Worm (Caenorhabditis elegans) whole organism, L2 larva: Measurements from ENCODE around the gene lurp-2.

Experiments
- C34F6.9 ChIP-seq: fragments of 150-350 bp; optimal IDR thresholded peaks from 2 replicates; lab custom pipeline; 2014; ENCODE audit warnings: missing biosample characterization, missing genetic modification characterization
- R02D3.7 ChIP-seq: fragments of 150-350 bp; optimal IDR thresholded peaks from 2 replicates; lab custom pipeline; 2014; ENCODE audit warnings: missing biosample characterization, missing genetic modification characterization
- Y55F3AM.14 ChIP-seq: fragments of 200-800 bp; sonication (Bioruptor generic); optimal IDR thresholded peaks from 2 replicates; lab custom pipeline; 2018; ENCODE audit warnings: mild to moderate bottlenecking, missing genetic modification characterization, missing compliant biosample characterization
- ZK546.5 ChIP-seq: sonication (generic microtip); optimal IDR thresholded peaks from 2 replicates; lab custom pipeline; 2017; ENCODE audit warnings: missing biosample characterization, missing genetic modification characterization
- alr-1 ChIP-seq: fragments of 150-350 bp; optimal IDR thresholded peaks from 2 replicates; lab custom pipeline; 2014; ENCODE audit warnings: missing biosample characterization, missing genetic modification characterization
- aly-2 ChIP-seq: fragments of 150-350 bp; optimal IDR thresholded peaks from 2 replicates; lab custom pipeline; 2014; ENCODE audit warnings: missing biosample characterization, missing genetic modification characterization
- ama-1 ChIP-seq: fragments of 150-350 bp; optimal IDR thresholded peaks from 2 replicates; lab custom pipeline; 2018; ENCODE audit warnings: inconsistent platforms
- blmp-1 ChIP-seq: sonication (generic microtip); optimal IDR thresholded peaks from 2 replicates; lab custom pipeline; 2017; ENCODE audit warnings: missing genetic modification characterization, mild to moderate bottlenecking, missing compliant biosample characterization, antibody characterized with exemption, moderate library complexity; ENCODE audit not compliant: insufficient read depth
- ceh-16 ChIP-seq: fragments of 150-350 bp; optimal IDR thresholded peaks from 2 replicates; lab custom pipeline; 2014; ENCODE audit warnings: missing biosample characterization, missing genetic modification characterization
- ceh-82 ChIP-seq: fragments of 150-350 bp; optimal IDR thresholded peaks from 2 replicates; lab custom pipeline; 2014; ENCODE audit warnings: missing biosample characterization, missing genetic modification characterization
- crh-2 ChIP-seq: sonication (generic microtip); optimal IDR thresholded peaks from 2 replicates; lab custom pipeline; 2017; ENCODE audit warnings: missing biosample characterization, missing genetic modification characterization
- dmd-4 ChIP-seq: sonication (generic microtip); optimal IDR thresholded peaks from 2 replicates; lab custom pipeline; 2017; ENCODE audit warnings: missing biosample characterization, missing genetic modification characterization
- egl-27 ChIP-seq: sonication (generic microtip); optimal IDR thresholded peaks from 3 replicates; lab custom pipeline; 2017; ENCODE audit warnings: missing biosample characterization, missing genetic modification reagents, missing genetic modification characterization
- elt-1 ChIP-seq: fragments of 150-350 bp; optimal IDR thresholded peaks from 2 replicates; lab custom pipeline; 2014; ENCODE audit warnings: missing biosample characterization, missing genetic modification characterization
- fos-1 ChIP-seq: fragments of 150-350 bp; optimal IDR thresholded peaks from 2 replicates; lab custom pipeline; 2014; ENCODE audit warnings: missing biosample characterization, missing genetic modification characterization
- gmeb-1 ChIP-seq: fragments of 150-350 bp; optimal IDR thresholded peaks from 2 replicates; lab custom pipeline; 2014; ENCODE audit warnings: missing biosample characterization, missing genetic modification characterization
- lin-13 ChIP-seq: fragments of 150-350 bp; optimal IDR thresholded peaks from 2 replicates; lab custom pipeline; 2014; ENCODE audit warnings: missing biosample characterization, missing genetic modification reagents, missing genetic modification characterization
- lin-39 ChIP-seq: fragments of 150-350 bp; optimal IDR thresholded peaks from 2 replicates; lab custom pipeline; 2014; ENCODE audit warnings: missing biosample characterization, missing genetic modification reagents, missing genetic modification characterization
- lsy-2 ChIP-seq, 2 experiments: fragments of 150-350 bp in 1 of 2; sonication (generic microtip) in 1 of 2; optimal IDR thresholded peaks; 2 replicates each; lab custom pipeline; 2014 to 2017; ENCODE audit warnings: missing biosample characterization in 2 of 2, missing genetic modification characterization in 2 of 2
- mbf-1 ChIP-seq: sonication (generic microtip); optimal IDR thresholded peaks from 2 replicates; lab custom pipeline; 2017; ENCODE audit warnings: missing biosample characterization, missing genetic modification characterization
- mdl-1 ChIP-seq, 2 experiments: fragments of 150-350 bp in 1 of 2; sonication (generic microtip) in 1 of 2; optimal IDR thresholded peaks; 2 replicates each; lab custom pipeline; 2017; ENCODE audit warnings: missing biosample characterization in 2 of 2, missing genetic modification characterization in 2 of 2
- nhr-10 ChIP-seq: sonication (generic microtip); optimal IDR thresholded peaks from 2 replicates; lab custom pipeline; 2017; ENCODE audit warnings: missing biosample characterization, missing genetic modification characterization
- nhr-11 ChIP-seq: fragments of 150-350 bp; optimal IDR thresholded peaks from 2 replicates; lab custom pipeline; 2014; ENCODE audit warnings: missing biosample characterization, missing genetic modification characterization
- nhr-12 ChIP-seq: fragments of 150-350 bp; optimal IDR thresholded peaks from 2 replicates; lab custom pipeline; 2014; ENCODE audit warnings: missing biosample characterization, missing genetic modification characterization
- nhr-129 ChIP-seq: fragments of 150-350 bp; optimal IDR thresholded peaks from 2 replicates; lab custom pipeline; 2014; ENCODE audit warnings: missing biosample characterization, missing genetic modification characterization
- nhr-21 ChIP-seq: fragments of 150-350 bp; optimal IDR thresholded peaks from 2 replicates; lab custom pipeline; 2014; ENCODE audit warnings: missing biosample characterization, missing genetic modification characterization
- nhr-23 ChIP-seq: fragments of 150-350 bp; optimal IDR thresholded peaks from 2 replicates; lab custom pipeline; 2014; ENCODE audit warnings: missing biosample characterization, missing genetic modification reagents, missing genetic modification characterization
- nhr-237 ChIP-seq: fragments of 150-350 bp; optimal IDR thresholded peaks from 2 replicates; lab custom pipeline; 2014; ENCODE audit warnings: missing biosample characterization, missing genetic modification characterization
- nhr-25 ChIP-seq: fragments of 150-350 bp; sonication (generic microtip); optimal IDR thresholded peaks from 3 replicates; lab custom pipeline; 2014; ENCODE audit warnings: missing biosample characterization, missing genetic modification characterization
- nhr-77 ChIP-seq: fragments of 150-350 bp; optimal IDR thresholded peaks from 2 replicates; lab custom pipeline; 2014; ENCODE audit warnings: missing biosample characterization, missing genetic modification characterization
- peb-1 ChIP-seq: fragments of 150-350 bp; optimal IDR thresholded peaks from 2 replicates; lab custom pipeline; 2014; ENCODE audit warnings: missing biosample characterization, missing genetic modification characterization
- sem-4 ChIP-seq: fragments of 150-350 bp; optimal IDR thresholded peaks from 2 replicates; lab custom pipeline; 2014; ENCODE audit warnings: missing biosample characterization, missing genetic modification reagents, missing genetic modification characterization
- skn-1 ChIP-seq: sonication (generic microtip); optimal IDR thresholded peaks from 2 replicates; lab custom pipeline; 2017; ENCODE audit warnings: missing biosample characterization, missing genetic modification characterization
- sma-3 ChIP-seq: sonication (generic microtip); optimal IDR thresholded peaks from 2 replicates; lab custom pipeline; 2016; ENCODE audit warnings: missing genetic modification reagents, missing genetic modification characterization, missing compliant biosample characterization
- sma-9 ChIP-seq, 2 experiments: fragments of 150-350 bp in 1 of 2; sonication (generic microtip) in 1 of 2; optimal IDR thresholded peaks; 2 replicates each; lab custom pipeline; 2014 to 2016; ENCODE audit warnings: missing genetic modification characterization in 2 of 2, mild to moderate bottlenecking in 1 of 2, missing biosample characterization in 1 of 2, missing compliant biosample characterization in 1 of 2, missing genetic modification reagents in 1 of 2, moderate library complexity in 1 of 2
- snpc-4 ChIP-seq: fragments of 150-350 bp; optimal IDR thresholded peaks from 2 replicates; lab custom pipeline; 2014; ENCODE audit warnings: missing biosample characterization, missing genetic modification characterization
- unc-39 ChIP-seq: fragments of 150-350 bp; optimal IDR thresholded peaks from 2 replicates; lab custom pipeline; 2014; ENCODE audit warnings: missing biosample characterization, missing genetic modification characterization
- unc-55 ChIP-seq: fragments of 150-350 bp; sonication (generic microtip); optimal IDR thresholded peaks from 3 replicates; lab custom pipeline; 2014; ENCODE audit warnings: missing biosample characterization, missing genetic modification reagents, missing genetic modification characterization
- zag-1 ChIP-seq: fragments of 150-350 bp; optimal IDR thresholded peaks from 2 replicates; lab custom pipeline; 2014; ENCODE audit warnings: missing biosample characterization, missing genetic modification characterization
- ztf-1 ChIP-seq: fragments of 200-800 bp; sonication (Bioruptor generic); conservative IDR thresholded peaks from 2 replicates; pipeline ENCODE4 v1.3.6; 2022; ENCODE audit warnings: missing genetic modification characterization, missing compliant biosample characterization
- ztf-11 ChIP-seq: sonication (generic microtip); optimal IDR thresholded peaks from 2 replicates; lab custom pipeline; 2017; ENCODE audit warnings: missing biosample characterization, missing genetic modification characterization
- ztf-4 ChIP-seq: fragments of 150-350 bp; optimal IDR thresholded peaks from 2 replicates; lab custom pipeline; 2014; ENCODE audit warnings: missing biosample characterization, missing genetic modification characterization

Gene lurp-2

DNA sequence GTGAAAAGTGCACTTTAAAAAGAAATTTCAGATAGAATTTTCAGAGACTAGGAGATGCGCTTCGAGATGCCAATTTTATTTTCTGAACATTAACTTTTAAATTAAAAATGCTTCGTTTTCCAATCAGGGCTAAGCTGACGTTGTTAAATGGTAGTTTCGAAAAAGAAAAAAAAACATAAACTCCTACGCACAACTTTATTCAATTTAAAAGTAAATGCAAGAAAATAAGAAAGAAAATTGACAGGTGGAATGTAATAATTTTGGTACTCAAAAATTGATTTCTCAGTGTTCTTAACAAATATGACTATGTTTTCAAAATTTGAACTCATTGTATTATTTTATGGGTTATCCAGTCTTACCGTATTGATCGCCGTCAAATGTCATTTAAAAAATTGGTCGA, at the start of gene lurp-2:
lurp-2 (plus strand) TSS at position 301 of the 400 bp plus-strand sequence.
- TF ChIP-seq lin-13 (GFP tag; lab: Kevin White, UChicago) (no peak), unc-39 (no peak), nhr-77 (tag; lab: Kevin White, UChicago) (no peak), ZK546.5 (tag; lab: Kevin White, UChicago) (no peak)

DNA sequence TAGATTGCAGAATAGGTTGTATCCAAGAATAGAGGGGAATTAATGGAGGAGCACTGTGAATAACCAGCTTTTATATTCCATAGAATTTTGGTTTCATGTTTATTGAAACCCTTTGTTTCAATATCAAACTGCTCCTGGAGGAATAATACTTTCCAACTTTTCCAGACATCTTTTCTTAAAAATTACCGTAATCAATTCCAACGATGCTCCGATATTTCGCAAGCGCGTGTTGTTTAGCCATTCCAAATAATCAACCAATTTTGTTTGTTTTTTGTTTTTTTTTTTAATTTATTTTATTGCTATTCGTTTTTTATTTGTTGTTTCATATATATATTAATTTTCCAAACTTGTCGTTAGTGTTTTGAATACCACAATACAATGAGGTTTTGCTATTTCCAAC, 47.4 kb upstream of the lurp-2 start, which contains the start of gene cutl-1:
cutl-1 (minus strand) TSS at position 83 of the 400 bp plus-strand sequence.
- no peak for TF ChIP-seq elt-1 (tag; lab: Kevin White, UChicago)
- TF ChIP-seq peb-1 (tag; lab: Kevin White, UChicago), result no peak
- no peak for TF ChIP-seq zag-1
- no peak for TF ChIP-seq mbf-1
- no peak for TF ChIP-seq aly-2 (tag; lab: Kevin White, UChicago)
- peak in 1 of 2 experiments; percentile 32 for TF ChIP-seq lsy-2 (tag; optimal IDR thresholded peaks at IDR 0.05; lab: Kevin White, UChicago)
- no peak for TF ChIP-seq nhr-237 (tag; lab: Kevin White, UChicago)

DNA sequence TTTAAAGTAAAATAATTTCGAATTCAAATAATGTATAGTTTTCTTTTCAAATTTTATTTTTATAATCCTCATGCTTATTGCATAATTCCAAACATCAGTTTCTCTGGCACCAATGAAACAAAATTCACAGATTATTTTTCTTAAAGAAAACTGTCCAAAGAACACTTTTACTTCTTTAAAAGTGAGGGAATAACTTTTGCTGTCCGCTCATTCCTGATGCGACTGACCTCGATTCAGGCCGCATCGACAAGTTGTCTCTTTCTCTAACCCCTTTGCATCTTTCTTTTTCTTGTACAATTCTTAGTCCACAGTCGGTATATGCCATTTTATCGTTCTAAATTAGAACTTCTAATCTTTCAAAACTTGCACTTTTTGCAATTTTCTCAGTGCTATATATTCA, 46.9 kb upstream of the lurp-2 start, which contains the start of gene F53F1.2:
F53F1.2 (plus strand) TSS at position 306 of the 400 bp plus-strand sequence.
- TF ChIP-seq nhr-237 (tag; lab: Kevin White, UChicago), result no peak
- no peak for TF ChIP-seq nhr-11
- TF ChIP-seq blmp-1 (tag; lab: Kevin White, UChicago), result peak; percentile 80
- no peak for TF ChIP-seq skn-1 (tag; lab: Kevin White, UChicago)

DNA sequence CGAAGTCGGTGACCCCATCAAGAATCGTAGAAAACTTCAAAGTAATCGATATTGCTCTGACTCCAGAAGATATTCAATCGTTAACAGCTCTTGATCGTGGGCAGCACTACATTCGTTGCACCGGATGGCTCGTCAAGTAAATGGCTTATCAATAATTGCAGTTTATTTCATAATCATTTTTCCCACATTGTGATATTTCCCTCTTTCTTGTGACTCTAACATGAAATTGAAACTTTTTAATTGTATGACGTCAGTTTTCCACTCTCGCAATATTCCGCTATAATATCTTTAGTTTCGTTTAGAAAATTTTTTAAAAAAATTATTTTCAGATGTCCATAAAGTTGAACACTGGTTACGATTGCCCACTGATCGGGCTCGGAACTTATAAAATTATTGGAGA, 45.5 kb upstream of the lurp-2 start, which contains the start of gene F53F1.3:
F53F1.3 (plus strand) TSS at position 330 of the 400 bp plus-strand sequence.
- TF ChIP-seq ceh-16 (tag; lab: Kevin White, UChicago) (no peak), nhr-10 (no peak), nhr-21 (tag; lab: Kevin White, UChicago) (no peak), fos-1 (peak; percentile 67)

DNA sequence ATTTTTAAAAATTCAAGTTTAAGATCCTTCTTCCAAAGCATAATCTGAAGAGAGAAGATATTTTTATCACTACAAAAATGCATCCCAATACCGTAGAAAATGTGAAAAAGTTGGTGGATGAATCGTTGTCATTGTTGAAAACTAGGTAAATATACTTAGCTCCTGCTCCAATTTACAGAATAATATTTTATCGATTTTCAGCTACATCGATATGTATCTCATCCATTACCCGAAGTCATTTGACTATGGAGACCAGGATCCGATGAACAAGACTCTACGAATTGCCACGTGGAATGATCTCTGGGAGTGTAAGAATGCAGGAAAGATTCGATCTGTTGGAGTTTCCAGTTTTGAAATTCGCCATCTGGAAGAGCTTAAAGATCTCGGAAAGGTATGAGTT, 45.0 kb upstream of the lurp-2 start:
- TF ChIP-seq lin-13 (GFP tag; lab: Kevin White, UChicago), result no peak
- TF ChIP-seq lsy-2 (tag; optimal IDR thresholded peaks at IDR 0.05; lab: Kevin White, UChicago), result no peak
- no peak for TF ChIP-seq egl-27 (tag; lab: Kevin White, UChicago)
- no peak for TF ChIP-seq ztf-11 (tag; lab: Kevin White, UChicago)
- TF ChIP-seq sem-4 (tag; lab: Kevin White, UChicago), result no peak
- no peak for TF ChIP-seq unc-55 (GFP tag; lab: Kevin White, UChicago)
- TF ChIP-seq ama-1 (lab: Kevin White, UChicago), result no peak
- TF ChIP-seq Y55F3AM.14 (GFP tag; lab: Kevin White, UChicago), result no peak
- TF ChIP-seq gmeb-1 (tag; lab: Kevin White, UChicago), result no peak
- TF ChIP-seq fos-1, result no peak
- TF ChIP-seq dmd-4 (tag; lab: Kevin White, UChicago), result no peak
- no peak for TF ChIP-seq R02D3.7 (tag; lab: Kevin White, UChicago)
- no peak for TF ChIP-seq snpc-4 (tag; lab: Kevin White, UChicago)
- no peak for TF ChIP-seq lin-39 (tag; lab: Kevin White, UChicago)
- TF ChIP-seq ztf-1 (GFP tag; lab: Robert Waterston, UW), result no peak
- TF ChIP-seq nhr-129, result no peak
- TF ChIP-seq, all 48 proteins: peak for 0

DNA sequence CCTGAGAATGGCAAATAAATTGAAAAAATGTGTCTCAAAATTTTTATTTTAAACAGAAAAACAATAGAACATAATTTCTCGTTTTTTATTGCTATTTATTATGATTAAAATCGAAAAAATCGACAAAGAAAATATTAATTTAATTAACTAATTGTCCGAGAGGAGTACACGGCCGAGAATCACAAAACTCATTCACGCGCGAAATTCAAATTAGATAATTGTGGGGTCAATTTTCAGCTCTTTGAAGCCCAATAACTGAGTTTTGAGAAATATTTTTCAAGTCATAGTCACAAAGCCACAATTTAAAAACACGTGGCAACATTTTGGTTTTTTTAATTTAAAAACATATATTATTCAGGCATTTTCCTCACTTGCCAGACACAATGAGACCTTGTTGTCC, 44.3 kb upstream of the lurp-2 start:
- TF ChIP-seq sma-9 (GFP tag; optimal IDR thresholded peaks at IDR 0.05; lab: Kevin White, UChicago), result peak; percentile 34
- no peak for TF ChIP-seq sma-9 (tag; optimal IDR thresholded peaks at IDR 0.05; lab: Kevin White, UChicago)
- no peak for TF ChIP-seq ztf-11 (tag; lab: Kevin White, UChicago)
- peak; percentile 82 for TF ChIP-seq gmeb-1 (tag; lab: Kevin White, UChicago)
- TF ChIP-seq aly-2 (tag; lab: Kevin White, UChicago), result no peak
- TF ChIP-seq unc-39, result no peak
- TF ChIP-seq snpc-4 (tag; lab: Kevin White, UChicago), result no peak
- TF ChIP-seq sma-3 (GFP tag; lab: Kevin White, UChicago), result peak; percentile 36
- TF ChIP-seq ceh-16 (tag; lab: Kevin White, UChicago), result no peak
- peak in 1 of 2 experiments; percentile 50 for TF ChIP-seq lsy-2 (tag; optimal IDR thresholded peaks at IDR 0.05; lab: Kevin White, UChicago)
- TF ChIP-seq ama-1 (lab: Kevin White, UChicago), result no peak
- no peak for TF ChIP-seq nhr-23 (tag; lab: Kevin White, UChicago)
- TF ChIP-seq lin-39 (tag; lab: Kevin White, UChicago), result no peak
- TF ChIP-seq alr-1 (tag; lab: Kevin White, UChicago), result no peak
- no peak for TF ChIP-seq ztf-4 (tag; lab: Kevin White, UChicago)
- no peak for TF ChIP-seq nhr-12 (tag; lab: Kevin White, UChicago)
- peak; percentile 9 for TF ChIP-seq C34F6.9
- TF ChIP-seq lin-13 (GFP tag; lab: Kevin White, UChicago), result no peak
- TF ChIP-seq mdl-1 (tag; optimal IDR thresholded peaks at IDR 0.05; lab: Kevin White, UChicago), result no peak
- TF ChIP-seq peb-1 (tag; lab: Kevin White, UChicago), result no peak
- TF ChIP-seq ZK546.5 (tag; lab: Kevin White, UChicago), result no peak
- no peak for TF ChIP-seq Y55F3AM.14 (GFP tag; lab: Kevin White, UChicago)
- no peak for TF ChIP-seq nhr-237 (tag; lab: Kevin White, UChicago)
- TF ChIP-seq sem-4 (tag; lab: Kevin White, UChicago), result no peak
- no peak for TF ChIP-seq ceh-82
- no peak for TF ChIP-seq crh-2 (tag; lab: Kevin White, UChicago)
- peak; percentile 36 for TF ChIP-seq nhr-25 (tag; lab: Kevin White, UChicago)
